Fruit fly (Drosophila melanogaster) whole organism, embryonic: Measurements from ENCODE around the gene Gmap.

Source experiments
- Antp ChIP-seq: fragments of 200-800 bp; sonication (Bioruptor generic); optimal IDR thresholded peaks from 3 replicates; lab custom pipeline; 2016; ENCODE audit warnings: missing biosample characterization, missing genetic modification characterization
- Atf6 ChIP-seq: fragments of 200-800 bp; sonication (Bioruptor generic); IDR thresholded peaks from 2 replicates; pipeline ENCODE4 v1.3.6; 2022; ENCODE audit warnings: missing biosample characterization, missing genetic modification characterization
- B-H2 ChIP-seq: fragments of 200-800 bp; sonication (Bioruptor generic); optimal IDR thresholded peaks from 2 replicates; lab custom pipeline; 2018; ENCODE audit warnings: missing biosample characterization, mild to moderate bottlenecking, missing genetic modification characterization
- Bgb ChIP-seq: fragments of 200-800 bp; sonication (Bioruptor generic); IDR thresholded peaks from 2 replicates; pipeline ENCODE4 v1.3.6; 2022; ENCODE audit warnings: missing biosample characterization, missing genetic modification characterization; ENCODE audit not compliant: partially characterized antibody
- CG10147 ChIP-seq: fragments of 200-800 bp; sonication (Bioruptor generic); optimal IDR thresholded peaks from 2 replicates; lab custom pipeline; 2019; ENCODE audit warnings: missing biosample characterization, mild to moderate bottlenecking, missing genetic modification characterization, moderate library complexity
- CG12236 ChIP-seq: fragments of 200-800 bp; sonication (Bioruptor generic); optimal IDR thresholded peaks from 2 replicates; lab custom pipeline; 2016; ENCODE audit warnings: missing biosample characterization, missing genetic modification characterization
- CG12942 ChIP-seq: fragments of 200-800 bp; sonication (Bioruptor generic); optimal IDR thresholded peaks from 3 replicates; lab custom pipeline; 2016; ENCODE audit warnings: missing biosample characterization, missing genetic modification characterization
- CG1529 ChIP-seq: fragments of 200-800 bp; sonication (Bioruptor generic); optimal IDR thresholded peaks from 3 replicates; lab custom pipeline; 2018; ENCODE audit warnings: missing biosample characterization, missing genetic modification characterization
- CG15601 ChIP-seq: fragments of 200-800 bp; sonication (Bioruptor generic); optimal IDR thresholded peaks from 3 replicates; lab custom pipeline; 2019; ENCODE audit warnings: missing biosample characterization, mild to moderate bottlenecking, missing genetic modification characterization, moderate library complexity
- CG2120 ChIP-seq: fragments of 200-800 bp; sonication (Bioruptor generic); optimal IDR thresholded peaks from 3 replicates; lab custom pipeline; 2016; ENCODE audit warnings: missing biosample characterization, missing genetic modification characterization
- CG31388 ChIP-seq: fragments of 200-800 bp; sonication (Bioruptor generic); optimal IDR thresholded peaks from 2 replicates; lab custom pipeline; 2016; ENCODE audit warnings: missing biosample characterization, missing genetic modification characterization
- CG3281 ChIP-seq: fragments of 200-800 bp; sonication (Bioruptor generic); optimal IDR thresholded peaks from 3 replicates; lab custom pipeline; 2017; ENCODE audit warnings: missing biosample characterization, mild to moderate bottlenecking, missing genetic modification characterization
- CG3726 ChIP-seq: fragments of 200-800 bp; sonication (Bioruptor generic); IDR thresholded peaks from 3 replicates; pipeline ENCODE4, ENCODE4 v1.3.6; 2022; ENCODE audit warnings: missing biosample characterization, missing genetic modification characterization
- CG42726 ChIP-seq: fragments of 200-800 bp; sonication (Bioruptor generic); IDR thresholded peaks from 2 replicates; pipeline ENCODE4 v1.3.6; 2022; ENCODE audit warnings: missing biosample characterization, missing genetic modification characterization; ENCODE audit not compliant: partially characterized antibody
- CG7556 ChIP-seq: fragments of 200-800 bp; sonication (Bioruptor generic); optimal IDR thresholded peaks from 2 replicates; lab custom pipeline; 2017; ENCODE audit warnings: missing biosample characterization, mild to moderate bottlenecking, missing genetic modification characterization
- CTCF ChIP-seq: fragments of 200-800 bp; sonication (Bioruptor generic); optimal IDR thresholded peaks from 2 replicates; lab custom pipeline; 2017; ENCODE audit warnings: missing biosample characterization, mild to moderate bottlenecking, missing genetic modification characterization, moderate library complexity
- Chrac-16 ChIP-seq: fragments of 200-800 bp; sonication (Bioruptor generic); optimal IDR thresholded peaks from 3 replicates; lab custom pipeline; 2016; ENCODE audit warnings: missing biosample characterization, missing genetic modification characterization
- Deaf1 ChIP-seq: fragments of 200-800 bp; optimal IDR thresholded peaks from 3 replicates; lab custom pipeline; 2019; ENCODE audit warnings: missing biosample characterization, mild to moderate bottlenecking, missing genetic modification characterization, moderate library complexity
- Dek ChIP-seq: fragments of 200-800 bp; sonication (Bioruptor generic); optimal IDR thresholded peaks from 3 replicates; lab custom pipeline; 2019; ENCODE audit warnings: missing biosample characterization, mild to moderate bottlenecking, missing genetic modification characterization, moderate library complexity
- Dfd ChIP-seq, 2 experiments: fragments of >200 bp; optimal IDR thresholded peaks; 2 replicates each; lab custom pipeline; 2017; ENCODE audit warnings: missing biosample characterization in 2 of 2, missing genetic modification characterization in 2 of 2
- Dref ChIP-seq: fragments of 200-800 bp; sonication (Bioruptor generic); IDR thresholded peaks from 2 replicates; pipeline ENCODE4 v1.3.6; 2022; ENCODE audit warnings: missing biosample characterization, missing genetic modification characterization
- Ets65A ChIP-seq: fragments of 200-800 bp; sonication (Bioruptor generic); peaks from one replicate; lab custom pipeline; 2016; ENCODE audit warnings: missing biosample characterization, missing genetic modification characterization
- Hr51 ChIP-seq, 2 experiments: fragments of 200-800 bp; sonication (Bioruptor generic); optimal IDR thresholded peaks; 2 replicates in 1 of 2; 3 replicates in 1 of 2; lab custom pipeline; 2016 to 2018; ENCODE audit warnings: missing biosample characterization in 2 of 2, missing genetic modification characterization in 2 of 2, mild to moderate bottlenecking in 1 of 2, moderate library complexity in 1 of 2
- Hr78 ChIP-seq, 2 experiments: fragments of 200-800 bp in 1 of 2; fragments of >200 bp in 1 of 2; sonication (Bioruptor generic) in 1 of 2; optimal IDR thresholded peaks; 2 replicates each; lab custom pipeline; 2017 to 2019; ENCODE audit warnings: missing biosample characterization in 2 of 2, missing genetic modification characterization in 2 of 2, mild to moderate bottlenecking in 1 of 2, moderate library complexity in 1 of 2
- Lpt ChIP-seq: fragments of >200 bp; optimal IDR thresholded peaks from 2 replicates; lab custom pipeline; 2018; ENCODE audit warnings: missing biosample characterization, missing genetic modification characterization
- Oaz ChIP-seq: fragments of 200-800 bp; sonication (Bioruptor generic); IDR thresholded peaks from 2 replicates; pipeline ENCODE4 v1.3.6; 2022; ENCODE audit warnings: missing biosample characterization, missing genetic modification characterization
- Oli ChIP-seq: fragments of 200-800 bp; sonication (Bioruptor generic); optimal IDR thresholded peaks from 2 replicates; lab custom pipeline; 2018; ENCODE audit warnings: missing biosample characterization, mild to moderate bottlenecking, missing genetic modification characterization, moderate library complexity
- Trl ChIP-seq, 3 experiments: fragments of >200 bp in 2 of 3; fragments of 200-800 bp in 1 of 3; sonication (Bioruptor generic) in 1 of 3; optimal IDR thresholded peaks; 2 replicates in 1 of 3; 3 replicates in 2 of 3; lab custom pipeline; 2016 to 2017; ENCODE audit warnings: missing biosample characterization in 1 of 3, missing genetic modification characterization in 1 of 3
- btn ChIP-seq: fragments of 200-800 bp; sonication (Bioruptor generic); optimal IDR thresholded peaks from 2 replicates; lab custom pipeline; 2016; ENCODE audit warnings: missing biosample characterization, missing genetic modification characterization
- caup ChIP-seq: fragments of 200-800 bp; sonication (Bioruptor generic); optimal IDR thresholded peaks from 3 replicates; lab custom pipeline; 2017; ENCODE audit warnings: missing biosample characterization, mild to moderate bottlenecking, missing genetic modification characterization, moderate library complexity; ENCODE audit not compliant: severe bottlenecking
- chif ChIP-seq, 2 experiments: fragments of 200-800 bp; sonication (Bioruptor generic); optimal IDR thresholded peaks; 3 replicates each; lab custom pipeline; 2016; ENCODE audit warnings: missing biosample characterization in 2 of 2, missing genetic modification characterization in 2 of 2
- eve ChIP-seq, 2 experiments: fragments of >200 bp; optimal IDR thresholded peaks; 2 replicates each; lab custom pipeline; 2017; ENCODE audit warnings: missing biosample characterization in 2 of 2, missing genetic modification characterization in 2 of 2
- fd96Cb ChIP-seq: fragments of 200-800 bp; sonication (Bioruptor generic); optimal IDR thresholded peaks from 2 replicates; lab custom pipeline; 2018; ENCODE audit warnings: missing biosample characterization, mild to moderate bottlenecking, missing genetic modification characterization, moderate library complexity
- grau ChIP-seq: fragments of 200-800 bp; optimal IDR thresholded peaks from 3 replicates; lab custom pipeline; 2019; ENCODE audit warnings: missing biosample characterization, mild to moderate bottlenecking, missing genetic modification characterization, moderate library complexity
- gro ChIP-seq: fragments of 200-800 bp; sonication (Bioruptor generic); optimal IDR thresholded peaks from 2 replicates; lab custom pipeline; 2016; ENCODE audit warnings: missing biosample characterization, missing genetic modification characterization
- hbn ChIP-seq: fragments of 200-800 bp; sonication (Bioruptor generic); IDR thresholded peaks from 2 replicates; pipeline ENCODE4 v1.3.6; 2022; ENCODE audit warnings: missing biosample characterization, missing genetic modification characterization; ENCODE audit not compliant: partially characterized antibody
- hkb ChIP-seq, 2 experiments: fragments of 200-800 bp in 1 of 2; fragments of >200 bp in 1 of 2; sonication (Bioruptor generic) in 1 of 2; IDR thresholded peaks in 1 of 2; optimal IDR thresholded peaks in 1 of 2; 2 replicates each; pipeline versions ENCODE4 v1.3.6 to Lab custom; 2017 to 2022; ENCODE audit warnings: missing biosample characterization in 1 of 2, missing genetic modification characterization in 1 of 2
- ind ChIP-seq: fragments of 200-800 bp; sonication (Bioruptor generic); optimal IDR thresholded peaks from 3 replicates; lab custom pipeline; 2016; ENCODE audit warnings: missing biosample characterization, missing genetic modification characterization
- maf-S ChIP-seq: fragments of 200-800 bp; sonication (Bioruptor generic); optimal IDR thresholded peaks from 2 replicates; lab custom pipeline; 2016; ENCODE audit warnings: missing biosample characterization, missing genetic modification characterization
- nerfin-2 ChIP-seq: fragments of 200-800 bp; sonication (Bioruptor generic); IDR thresholded peaks from 2 replicates; pipeline ENCODE4 v1.3.6; 2022; ENCODE audit warnings: missing biosample characterization, missing genetic modification characterization; ENCODE audit not compliant: partially characterized antibody
- pan ChIP-seq, 4 experiments: fragments of >200 bp in 3 of 4; fragments of 200-800 bp in 1 of 4; sonication (Bioruptor generic) in 1 of 4; optimal IDR thresholded peaks in 3 of 4; IDR thresholded peaks in 1 of 4; 2 replicates each; pipeline versions ENCODE4 v1.3.6 to Lab custom; 2017 to 2022; ENCODE audit warnings: missing biosample characterization in 2 of 4, missing genetic modification characterization in 2 of 4, mixed read lengths in 1 of 4
- phol ChIP-seq: fragments of 200-800 bp; sonication (Bioruptor generic); optimal IDR thresholded peaks from 3 replicates; lab custom pipeline; 2018; ENCODE audit warnings: missing biosample characterization, mild to moderate bottlenecking, missing genetic modification characterization, moderate library complexity
- sisA ChIP-seq: fragments of 200-800 bp; sonication (Bioruptor generic); IDR thresholded peaks from 2 replicates; pipeline ENCODE4 v1.3.6; 2022; ENCODE audit warnings: missing biosample characterization, missing genetic modification characterization
- slbo ChIP-seq: fragments of 200-800 bp; sonication (Bioruptor generic); IDR thresholded peaks from 2 replicates; pipeline ENCODE4 v1.3.6; 2022; ENCODE audit warnings: missing biosample characterization, missing genetic modification characterization
- sob ChIP-seq: fragments of 200-800 bp; sonication (Bioruptor generic); IDR thresholded peaks from 2 replicates; pipeline ENCODE4 v1.3.6; 2022; ENCODE audit warnings: missing biosample characterization, missing genetic modification characterization
- tap ChIP-seq: fragments of 200-800 bp; optimal IDR thresholded peaks from 3 replicates; lab custom pipeline; 2019; ENCODE audit warnings: missing biosample characterization, mild to moderate bottlenecking, missing genetic modification characterization, moderate library complexity
- tin ChIP-seq: fragments of 200-800 bp; sonication (Bioruptor generic); optimal IDR thresholded peaks from 3 replicates; lab custom pipeline; 2016; ENCODE audit warnings: missing biosample characterization, missing genetic modification characterization
- zfh1 ChIP-seq: fragments of 200-800 bp; sonication (Bioruptor generic); IDR thresholded peaks from 3 replicates; pipeline ENCODE4 v1.3.6; 2022; ENCODE audit warnings: missing biosample characterization, missing genetic modification characterization

Gmap gene

dm6 chrX:15449490-15450326 is 37.0 kb upstream of the Gmap start, which contains the start of the genes Scamp and Ahcy (continued):
- TF ChIP-seq nerfin-2 (GFP tag; lab: Robert Waterston, UW) (0 out of 2 replicates have a peak, but pooled peaks have one; percentile 11), CG12236 (GFP tag; lab: Kevin White, UChicago) (no peak), Dref (GFP tag; lab: Robert Waterston, UW) (peak; percentile 65), CG10147 (GFP tag; lab: Kevin White, UChicago) (peak; percentile 6), sisA (GFP tag; lab: Robert Waterston, UW) (no peak), gro (no peak), phol (tag; lab: Kevin White, UChicago) (peak; percentile 76), Oaz (GFP tag; lab: Robert Waterston, UW) (no peak), Dek (no peak), maf-S (GFP tag; lab: Kevin White, UChicago) (no peak), hkb (optimal IDR thresholded peaks at IDR 0.05; lab: Kevin White, UChicago) (no peak), hkb (GFP tag; IDR thresholded peaks at IDR 0.05; lab: Robert Waterston, UW) (no peak), Ets65A (GFP tag; lab: Kevin White, UChicago) (peak; percentile 7), CTCF (GFP tag; lab: Kevin White, UChicago) (no peak), B-H2 (no peak), CG15601 (tag; lab: Kevin White, UChicago) (no peak), zfh1 (no peak), chif (GFP tag; optimal IDR thresholded peaks at IDR 0.05; lab: Kevin White, UChicago) (no peak), CG31388 (GFP tag; lab: Kevin White, UChicago) (no peak), Trl (optimal IDR thresholded peaks at IDR 0.05; lab: Kevin White, UChicago) (peak; percentile 11 to 35), Trl (GFP tag; optimal IDR thresholded peaks at IDR 0.05; lab: Kevin White, UChicago) (no peak), ind (GFP tag; lab: Kevin White, UChicago) (no peak), caup (GFP tag; lab: Kevin White, UChicago) (no peak), eve (GFP tag; optimal IDR thresholded peaks at IDR 0.05; lab: Kevin White, UChicago) (no peak), CG7556 (GFP tag; lab: Kevin White, UChicago) (peak; percentile 27), Atf6 (GFP tag; lab: Robert Waterston, UW) (no peak), Chrac-16 (GFP tag; lab: Kevin White, UChicago) (peak; percentile 2), tap (tag; lab: Kevin White, UChicago) (no peak), Dfd (GFP tag; optimal IDR thresholded peaks at IDR 0.05; lab: Kevin White, UChicago) (no peak), CG12942 (GFP tag; lab: Kevin White, UChicago) (no peak), CG3281 (GFP tag; lab: Kevin White, UChicago) (no peak), CG2120 (peak; percentile 37), CG3726 (GFP tag; lab: Robert Waterston, UW) (no peak), pan (optimal IDR thresholded peaks at IDR 0.05; lab: Kevin White, UChicago) (no peak), pan (GFP tag; optimal IDR thresholded peaks at IDR 0.05 in 1 of 2, IDR thresholded peaks at IDR 0.05 in 1 of 2) (no peak), slbo (GFP tag; lab: Robert Waterston, UW) (0 out of 2 replicates have a peak, but pooled peaks have one; percentile 20), Hr78 (GFP tag; optimal IDR thresholded peaks at IDR 0.05; lab: Kevin White, UChicago) (no peak), Oli (tag; lab: Kevin White, UChicago) (no peak), Antp (no peak), btn (no peak), tin (no peak), sob (GFP tag; lab: Robert Waterston, UW) (no peak), CG42726 (GFP tag; lab: Robert Waterston, UW) (no peak), Bgb (GFP tag; lab: Robert Waterston, UW) (peak; percentile 32; the same call in 1 of the 2 replicates), Lpt (GFP tag; lab: Kevin White, UChicago) (no peak), CG1529 (GFP tag; lab: Kevin White, UChicago) (no peak), Hr51 (GFP tag; optimal IDR thresholded peaks at IDR 0.05; lab: Kevin White, UChicago) (peak in 1 of 2 experiments; percentile 11), hbn (GFP tag; lab: Robert Waterston, UW) (no peak), fd96Cb (tag; lab: Kevin White, UChicago) (no peak), grau (tag; lab: Kevin White, UChicago) (peak; percentile 12), Deaf1 (tag; lab: Kevin White, UChicago) (peak; percentile 4)
